Worm (Caenorhabditis elegans) whole organism, young adult: ENCODE measurements around the gene calf-1.

Source experiments
- C06A6.2 ChIP-seq: fragments of 200-800 bp; sonication (Bioruptor generic); conservative IDR thresholded peaks from 2 replicates; pipeline ENCODE4 v1.3.6; 2022; ENCODE audit warnings: missing genetic modification characterization, missing compliant biosample characterization
- D2030.7 ChIP-seq: fragments of 200-800 bp; sonication (Bioruptor generic); IDR thresholded peaks from 2 replicates; pipeline ENCODE4 v1.3.6; 2022; ENCODE audit warnings: missing genetic modification reagents, missing genetic modification characterization, missing compliant biosample characterization
- F23B12.7 ChIP-seq: sonication (generic microtip); optimal IDR thresholded peaks from 2 replicates; lab custom pipeline; 2017; ENCODE audit warnings: missing genetic modification characterization, mild to moderate bottlenecking, missing compliant biosample characterization, antibody characterized with exemption, moderate library complexity; ENCODE audit not compliant: insufficient read depth
- F33H1.4 ChIP-seq: fragments of 200-800 bp; sonication (Bioruptor generic); IDR thresholded peaks from 2 replicates; pipeline ENCODE4 v1.3.6; 2022; ENCODE audit warnings: missing genetic modification reagents, missing genetic modification characterization, missing compliant biosample characterization
- F37B4.10 ChIP-seq: fragments of 200-800 bp; sonication (Bioruptor generic); IDR thresholded peaks from 2 replicates; pipeline ENCODE4 v1.3.6; 2022; ENCODE audit warnings: missing genetic modification characterization, missing compliant biosample characterization
- Y53G8AR.9 ChIP-seq: fragments of 200-800 bp; sonication (Bioruptor generic); conservative IDR thresholded peaks from 2 replicates; pipeline ENCODE4 v1.3.6; 2022; ENCODE audit warnings: missing genetic modification reagents, missing genetic modification characterization, missing compliant biosample characterization
- Y67H2A.10 ChIP-seq: fragments of 200-800 bp; sonication (Bioruptor generic); conservative IDR thresholded peaks from 2 replicates; pipeline ENCODE4 v1.3.6; 2022; ENCODE audit warnings: missing genetic modification reagents, missing genetic modification characterization, missing compliant biosample characterization
- akir-1 ChIP-seq: fragments of 200-800 bp; sonication (Bioruptor generic); optimal IDR thresholded peaks from 2 replicates; lab custom pipeline; 2018; ENCODE audit warnings: mild to moderate bottlenecking, missing genetic modification characterization, moderate library complexity, missing compliant biosample characterization
- ama-1 ChIP-seq, 3 experiments: fragments of 150-350 bp in 1 of 3; sonication (generic microtip) in 2 of 3; optimal IDR thresholded peaks; 2 replicates each; lab custom pipeline; 2014 to 2018; ENCODE audit warnings: missing biosample characterization in 2 of 3, missing genetic modification characterization in 2 of 3, missing genetic modification reagents in 2 of 3
- attf-5 ChIP-seq: fragments of 200-800 bp; sonication (Bioruptor generic); optimal IDR thresholded peaks from 2 replicates; lab custom pipeline; 2018; ENCODE audit warnings: mild to moderate bottlenecking, missing genetic modification characterization, missing compliant biosample characterization
- attf-6 ChIP-seq: fragments of 200-800 bp; sonication (Bioruptor generic); IDR thresholded peaks from 2 replicates; pipeline ENCODE4 v1.3.6; 2022; ENCODE audit warnings: missing genetic modification reagents, missing genetic modification characterization, missing compliant biosample characterization
- bed-1 ChIP-seq: fragments of 200-800 bp; sonication (Bioruptor generic); IDR thresholded peaks from 2 replicates; pipeline ENCODE4 v1.3.6; 2022; ENCODE audit warnings: missing genetic modification reagents, missing genetic modification characterization, missing compliant biosample characterization
- bed-2 ChIP-seq: fragments of 200-800 bp; sonication (Bioruptor generic); IDR thresholded peaks from 2 replicates; pipeline ENCODE4 v1.3.6; 2022; ENCODE audit warnings: missing genetic modification reagents, missing genetic modification characterization, missing compliant biosample characterization
- cebp-1 ChIP-seq, 2 experiments: fragments of 200-800 bp in 1 of 2; sonication (Bioruptor generic) in 1 of 2; sonication (generic microtip) in 1 of 2; IDR thresholded peaks in 1 of 2; optimal IDR thresholded peaks in 1 of 2; 2 replicates each; pipeline versions ENCODE4 v1.3.6 to Lab custom; 2017 to 2022; ENCODE audit warnings: missing compliant biosample characterization in 2 of 2, missing genetic modification characterization in 2 of 2, mild to moderate bottlenecking in 1 of 2, missing genetic modification reagents in 1 of 2, moderate library complexity in 1 of 2
- ceh-100 ChIP-seq: fragments of 200-800 bp; sonication (Bioruptor generic); IDR thresholded peaks from 2 replicates; pipeline ENCODE4 v1.3.6; 2022; ENCODE audit warnings: missing genetic modification reagents, missing genetic modification characterization, missing compliant biosample characterization
- die-1 ChIP-seq: sonication (generic microtip); optimal IDR thresholded peaks from 2 replicates; lab custom pipeline; 2016; ENCODE audit warnings: missing genotype, mild to moderate bottlenecking, missing genetic modification characterization, missing compliant biosample characterization
- efl-1 ChIP-seq: fragments of 150-350 bp; optimal IDR thresholded peaks from 2 replicates; lab custom pipeline; 2014; ENCODE audit warnings: missing biosample characterization, missing genetic modification reagents, missing genetic modification characterization
- egrh-3 ChIP-seq: fragments of 200-800 bp; sonication (Bioruptor generic); IDR thresholded peaks from 2 replicates; pipeline ENCODE4 v1.3.6; 2022; ENCODE audit warnings: missing genetic modification reagents, missing genetic modification characterization, missing compliant biosample characterization
- ekl-4 ChIP-seq: fragments of 200-800 bp; sonication (Bioruptor generic); IDR thresholded peaks from 2 replicates; pipeline ENCODE4 v1.3.6; 2022; ENCODE audit warnings: missing genetic modification reagents, missing genetic modification characterization, missing compliant biosample characterization
- ets-4 ChIP-seq: fragments of 200-800 bp; sonication (Bioruptor generic); optimal IDR thresholded peaks from 2 replicates; lab custom pipeline; 2018; ENCODE audit warnings: mild to moderate bottlenecking, missing genetic modification characterization, missing compliant biosample characterization
- fkh-3 ChIP-seq: sonication (generic microtip); optimal IDR thresholded peaks from 2 replicates; lab custom pipeline; 2016; ENCODE audit warnings: mild to moderate bottlenecking, missing genetic modification characterization, missing compliant biosample characterization
- him-1 ChIP-seq: sonication (generic microtip); optimal IDR thresholded peaks from 2 replicates; lab custom pipeline; 2016; ENCODE audit warnings: missing genotype, missing genetic modification reagents, missing genetic modification characterization, missing compliant biosample characterization
- hmg-1.2 ChIP-seq: fragments of 200-800 bp; sonication (Bioruptor generic); IDR thresholded peaks from 2 replicates; pipeline ENCODE4 v1.3.6; 2022; ENCODE audit warnings: missing genetic modification reagents, missing genetic modification characterization, missing compliant biosample characterization
- let-607 ChIP-seq, 2 experiments: fragments of 200-800 bp in 1 of 2; sonication (Bioruptor generic) in 1 of 2; sonication (generic microtip) in 1 of 2; optimal IDR thresholded peaks; 2 replicates each; lab custom pipeline; 2016 to 2018; ENCODE audit warnings: mild to moderate bottlenecking in 2 of 2, missing compliant biosample characterization in 2 of 2, missing genetic modification characterization in 2 of 2, moderate library complexity in 2 of 2, missing genotype in 1 of 2
- lin-40 ChIP-seq: sonication (generic microtip); optimal IDR thresholded peaks from 2 replicates; lab custom pipeline; 2016; ENCODE audit warnings: missing genetic modification characterization, mild to moderate bottlenecking, missing compliant biosample characterization, missing genotype, missing genetic modification reagents
- lin-54 ChIP-seq: fragments of 200-800 bp; sonication (Bioruptor generic); optimal IDR thresholded peaks from 2 replicates; lab custom pipeline; 2018; ENCODE audit warnings: mild to moderate bottlenecking, missing genetic modification characterization, missing compliant biosample characterization
- lir-1 ChIP-seq: fragments of 200-800 bp; sonication (Bioruptor generic); conservative IDR thresholded peaks from 2 replicates; pipeline ENCODE4 v1.3.6; 2022; ENCODE audit warnings: missing genetic modification reagents, missing genetic modification characterization, missing compliant biosample characterization
- lsl-1 ChIP-seq: fragments of 200-800 bp; sonication (Bioruptor generic); optimal IDR thresholded peaks from 2 replicates; lab custom pipeline; 2018; ENCODE audit warnings: mild to moderate bottlenecking, missing genetic modification characterization, moderate library complexity, missing compliant biosample characterization
- lsy-27 ChIP-seq: sonication (generic microtip); optimal IDR thresholded peaks from 2 replicates; lab custom pipeline; 2017; ENCODE audit warnings: missing genetic modification characterization, mild to moderate bottlenecking, missing compliant biosample characterization, antibody characterized with exemption, missing genotype, borderline replicate concordance; ENCODE audit not compliant: insufficient read depth
- madf-10 ChIP-seq: sonication (generic microtip); optimal IDR thresholded peaks from 2 replicates; lab custom pipeline; 2016; ENCODE audit warnings: mild to moderate bottlenecking, missing genetic modification characterization, missing compliant biosample characterization
- madf-6 ChIP-seq: fragments of 200-800 bp; sonication (Bioruptor generic); IDR thresholded peaks from 2 replicates; pipeline ENCODE4 v1.3.6; 2022; ENCODE audit warnings: missing genetic modification reagents, missing genetic modification characterization, missing compliant biosample characterization
- mcd-1 ChIP-seq: fragments of 200-800 bp; sonication (Bioruptor generic); IDR thresholded peaks from 2 replicates; pipeline ENCODE4 v1.3.6; 2022; ENCODE audit warnings: missing genetic modification reagents, missing genetic modification characterization, missing compliant biosample characterization
- mxl-1 ChIP-seq: sonication (generic microtip); optimal IDR thresholded peaks from 2 replicates; lab custom pipeline; 2016; ENCODE audit warnings: missing genetic modification characterization, missing compliant biosample characterization
- nfya-1 ChIP-seq: sonication (generic microtip); optimal IDR thresholded peaks from 2 replicates; lab custom pipeline; 2017; ENCODE audit warnings: antibody characterized with exemption, missing compliant biosample characterization, missing genetic modification characterization, borderline replicate concordance; ENCODE audit not compliant: insufficient read depth
- nhr-80 ChIP-seq: sonication (generic microtip); optimal IDR thresholded peaks from 2 replicates; lab custom pipeline; 2016; ENCODE audit warnings: missing genetic modification characterization, missing compliant biosample characterization
- repo-1 ChIP-seq: sonication (generic microtip); optimal IDR thresholded peaks from 2 replicates; lab custom pipeline; 2017; ENCODE audit warnings: mild to moderate bottlenecking, missing genetic modification characterization, missing compliant biosample characterization
- snpc-1.1 ChIP-seq: sonication (generic microtip); optimal IDR thresholded peaks from 2 replicates; lab custom pipeline; 2017; ENCODE audit warnings: missing genetic modification characterization, mild to moderate bottlenecking, missing compliant biosample characterization, antibody characterized with exemption, moderate library complexity, missing genotype, missing genetic modification reagents; ENCODE audit not compliant: insufficient read depth
- snpc-1.3 ChIP-seq: sonication (generic microtip); optimal IDR thresholded peaks from 2 replicates; lab custom pipeline; 2017; ENCODE audit warnings: missing genetic modification characterization, mild to moderate bottlenecking, missing compliant biosample characterization, antibody characterized with exemption, moderate library complexity, missing genotype, missing genetic modification reagents; ENCODE audit not compliant: insufficient read depth
- snpc-4 ChIP-seq, 5 experiments: fragments of 150-350 bp in 1 of 5; sonication (generic microtip) in 4 of 5; optimal IDR thresholded peaks; 2 replicates each; lab custom pipeline; 2014 to 2018; ENCODE audit warnings: missing genetic modification characterization in 5 of 5, missing biosample characterization in 3 of 5, antibody characterized with exemption in 2 of 5, mild to moderate bottlenecking in 2 of 5, missing compliant biosample characterization in 2 of 5, missing genotype in 2 of 5, moderate library complexity in 2 of 5, missing genetic modification reagents in 1 of 5
- tbp1 ChIP-seq: fragments of 200-800 bp; sonication (Bioruptor generic); optimal IDR thresholded peaks from 2 replicates; lab custom pipeline; 2018; ENCODE audit warnings: mild to moderate bottlenecking, missing genetic modification characterization, missing compliant biosample characterization
- tbx-9 ChIP-seq: sonication (generic microtip); optimal IDR thresholded peaks from 2 replicates; lab custom pipeline; 2016; ENCODE audit warnings: borderline replicate concordance, missing genetic modification characterization, inconsistent platforms, missing compliant biosample characterization

The calf-1 gene

ce11 chrV:20479013-20479739, at the start of gene calf-1, which contains the start of gene rpl-2:
Gene calf-1 (minus strand): TSS chrV:20479089.
Gene rpl-2 (plus strand): TSS chrV:20479689.
- TF ChIP-seq Y67H2A.10 (GFP tag; lab: Robert Waterston, UW) (no peak), F23B12.7 (peak; percentile 53), lin-40 (tag; lab: Kevin White, UChicago) (peak; percentile 24), tbp1 (GFP tag; lab: Kevin White, UChicago) (peak; percentile 13), attf-5 (peak; percentile 51), mcd-1 (GFP tag; lab: Robert Waterston, UW) (peak; percentile 20; the same call in 1 of the 2 replicates), lsl-1 (GFP tag; lab: Kevin White, UChicago) (peak; percentile 37), tbx-9 (tag; lab: Kevin White, UChicago) (no peak), bed-2 (GFP tag; lab: Robert Waterston, UW) (no peak), snpc-1.3 (peak; percentile 51), let-607 (tag; optimal IDR thresholded peaks at IDR 0.05; lab: Kevin White, UChicago) (no peak), ama-1 (optimal IDR thresholded peaks at IDR 0.05; lab: Kevin White, UChicago) (no peak), ama-1 (GFP tag; optimal IDR thresholded peaks at IDR 0.05; lab: Kevin White, UChicago) (no peak), efl-1 (GFP tag; lab: Kevin White, UChicago) (peak; percentile 21), hmg-1.2 (no peak), egrh-3 (GFP tag; lab: Robert Waterston, UW) (0 out of 2 replicates have a peak, but pooled peaks have one; percentile 15), nhr-80 (tag; lab: Kevin White, UChicago) (peak; percentile 10), akir-1 (no peak), cebp-1 (GFP tag; IDR thresholded peaks at IDR 0.05; lab: Robert Waterston, UW) (0 out of 2 replicates have a peak, but pooled peaks have one; percentile 12), cebp-1 (tag; optimal IDR thresholded peaks at IDR 0.05; lab: Kevin White, UChicago) (peak; percentile 58), ekl-4 (peak; percentile 34; the same call in 1 of the 2 replicates), madf-10 (peak; percentile 7), snpc-4 (GFP tag; optimal IDR thresholded peaks at IDR 0.05; lab: Kevin White, UChicago) (peak; percentile 44), snpc-4 (tag; optimal IDR thresholded peaks at IDR 0.05; lab: Kevin White, UChicago) (peak in 2 of 4 experiments; percentile 9 to 36), C06A6.2 (GFP tag; lab: Robert Waterston, UW) (no peak), madf-6 (GFP tag; lab: Robert Waterston, UW) (peak; percentile 60; the same call in 1 of the 2 replicates), F33H1.4 (GFP tag; lab: Robert Waterston, UW) (peak; percentile 86), D2030.7 (peak; percentile 69; the same call in 1 of the 2 replicates)

- TF ChIP-seq attf-6 (GFP tag; lab: Robert Waterston, UW) (no peak), repo-1 (tag; lab: Kevin White, UChicago) (no peak), lin-54 (GFP tag; lab: Kevin White, UChicago) (no peak), tbx-9 (tag; lab: Kevin White, UChicago) (no peak), Y53G8AR.9 (GFP tag; lab: Robert Waterston, UW) (no peak), die-1 (tag; lab: Kevin White, UChicago) (no peak), C06A6.2 (GFP tag; lab: Robert Waterston, UW) (no peak), him-1 (tag; lab: Kevin White, UChicago) (no peak), bed-1 (GFP tag; lab: Robert Waterston, UW) (no peak), ekl-4 (no peak), nfya-1 (tag; lab: Kevin White, UChicago) (no peak), snpc-1.1 (no peak), ets-4 (no peak), attf-5 (no peak), lsy-27 (tag; lab: Kevin White, UChicago) (no peak), ceh-100 (GFP tag; lab: Robert Waterston, UW) (no peak), mxl-1 (tag; lab: Kevin White, UChicago) (no peak), fkh-3 (tag; lab: Kevin White, UChicago) (no peak), lir-1 (GFP tag; lab: Robert Waterston, UW) (no peak), F37B4.10 (GFP tag; lab: Robert Waterston, UW) (no peak)
Measured at ce11 chrV:20527493-20527892, 48.6 kb upstream of the calf-1 start, which contains the start of gene Y38H6C.13. Gene Y38H6C.13 (plus strand): TSS chrV:20527793.
